Fruit fly (Drosophila melanogaster): ENCODE results near the gene CG6683.
A peak's percentile ranks its signal among the peaks of the same experiment; 100 is the strongest.

CG6683 gene

DNA sequence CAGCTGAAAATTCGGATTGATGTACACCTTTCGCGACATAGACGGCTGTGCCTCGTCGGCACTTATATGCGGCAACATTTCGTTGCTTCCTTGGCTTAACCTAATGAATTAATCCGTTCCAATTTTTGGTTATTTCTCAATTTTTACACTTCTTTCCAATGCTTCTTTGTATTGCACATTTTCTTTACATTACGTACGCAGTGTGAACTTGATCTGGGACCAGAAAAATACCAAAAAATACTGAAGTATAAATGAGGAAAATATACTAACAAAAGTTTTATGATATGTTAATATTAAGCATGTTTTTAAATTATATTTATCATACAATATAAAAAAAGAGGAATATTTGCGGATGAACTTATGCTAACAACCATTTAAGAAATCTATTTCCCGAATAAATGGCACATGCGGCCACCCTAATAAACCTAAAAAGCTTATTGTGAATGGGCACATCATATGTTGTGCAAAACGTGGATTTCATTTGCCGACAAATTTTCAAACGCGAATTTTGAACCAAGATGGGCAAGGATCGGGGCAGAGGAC lies 5.1 kb downstream of the CG6683 start, which contains the start of the genes ZC3H3 and Pus7:
Gene ZC3H3, minus strand, starts transcription at position 197 of the 543 bp plus-strand sequence.
Gene Pus7, plus strand, starts transcription at position 437 of the 543 bp plus-strand sequence.
- no peak for TF ChIP-seq CG17801 (GFP tag; optimal IDR thresholded peaks at IDR 0.05; ENCODE audit: partially characterized antibody)

DNA sequence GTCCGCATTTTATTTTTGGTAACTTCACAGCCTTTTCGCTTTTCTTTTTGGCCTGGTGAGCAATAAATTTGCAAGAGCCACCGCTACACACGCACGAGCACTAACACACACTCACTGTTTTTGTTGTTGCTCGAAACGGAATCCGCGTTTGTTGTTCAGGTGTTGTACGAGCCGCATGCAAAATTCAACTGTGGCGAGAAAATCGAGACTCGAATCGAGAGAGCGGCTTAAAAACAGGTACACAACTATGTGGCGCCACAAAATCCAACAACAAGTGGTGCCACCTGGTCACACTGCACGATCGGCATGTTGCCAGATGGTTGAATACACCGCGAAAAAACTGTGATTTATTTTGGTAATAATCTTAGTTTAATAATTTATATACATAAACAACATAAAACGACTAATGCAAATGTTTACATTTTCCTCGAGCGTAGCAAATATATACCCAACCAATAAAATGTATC lies 7.7 kb downstream of the CG6683 start, which contains the start of gene CG43163:
Gene CG43163, minus strand, starts transcription at position 172 of the 467 bp plus-strand sequence.
- TF ChIP-seq CG17801 (GFP tag; optimal IDR thresholded peaks at IDR 0.05; ENCODE audit: partially characterized antibody): peak; percentile 26

DNA sequence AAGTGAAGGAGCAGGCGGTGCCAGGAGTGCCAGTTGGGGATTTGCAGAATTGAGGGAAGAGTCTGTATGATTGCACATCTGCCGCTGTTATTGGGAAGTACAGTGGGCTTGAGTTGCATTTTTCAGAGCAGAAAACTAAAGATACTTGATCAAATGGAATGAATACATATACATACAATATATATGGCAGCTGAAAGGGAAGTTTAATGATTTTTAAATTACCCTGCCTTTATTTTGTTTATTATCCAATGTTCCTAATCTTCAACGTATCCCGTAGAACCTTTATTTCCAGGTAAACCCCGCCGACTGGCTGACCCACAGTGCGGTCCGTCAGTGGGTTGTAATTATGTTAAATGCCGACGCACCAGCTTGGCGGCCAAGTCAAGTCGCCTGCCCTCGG lies 33.8 kb downstream of the CG6683 start:
- TF ChIP-seq CG17801 (GFP tag; optimal IDR thresholded peaks at IDR 0.05; ENCODE audit: partially characterized antibody): no peak
